Worm (Caenorhabditis elegans): ENCODE measurements around the gene C04A11.1.

C04A11.1 gene

ce11 chrX:13653573-13653972, 6.7 kb upstream of the C04A11.1 start (continued):
- TF ChIP-seq skn-1 (tag; optimal IDR thresholded peaks at IDR 0.05) (no peak), hlh-30 (tag; optimal IDR thresholded peaks at IDR 0.05; ENCODE audit: insufficient read depth) (peak; percentile 4)

- TF ChIP-seq lin-1 (GFP tag; IDR thresholded peaks at IDR 0.05), result no peak
- TF ChIP-seq ama-1 (optimal IDR thresholded peaks at IDR 0.05), result no peak
- TF ChIP-seq unc-62 (GFP tag; optimal IDR thresholded peaks at IDR 0.05 in 1 of 2), result peak in 1 of 2 experiments; percentile 55
- TF ChIP-seq unc-62 (tag; optimal IDR thresholded peaks at IDR 0.05), result no peak
Observed at ce11 chrX:13654276-13654675, 6.0 kb upstream of the C04A11.1 start.

- TF ChIP-seq F26F4.8 (GFP tag; conservative IDR thresholded peaks at IDR 0.05), result 0 out of 2 replicates have a peak, but pooled peaks have one; percentile 38
- peak; percentile 22 for TF ChIP-seq dve-1 (tag; optimal IDR thresholded peaks at IDR 0.05; ENCODE audit: insufficient read depth)
- peak; percentile 10 for TF ChIP-seq hlh-30 (tag; optimal IDR thresholded peaks at IDR 0.05; ENCODE audit: insufficient read depth)
- peak; percentile 14; the same call in 1 of the 2 replicates for TF ChIP-seq hmg-1.1 (GFP tag; IDR thresholded peaks at IDR 0.05)
- TF ChIP-seq ctbp-1 (GFP tag; IDR thresholded peaks at IDR 0.05), result no peak
- TF ChIP-seq lin-38 (GFP tag; IDR thresholded peaks at IDR 0.05), result peak; percentile 61
- peak; percentile 11 for TF ChIP-seq hlh-11 (tag; optimal IDR thresholded peaks at IDR 0.05)
- TF ChIP-seq daf-16 (GFP tag; optimal IDR thresholded peaks at IDR 0.05), result peak in 1 of 2 experiments; percentile 10
- TF ChIP-seq daf-16 (tag; optimal IDR thresholded peaks at IDR 0.05), result no peak
- no peak for TF ChIP-seq rbr-2 (tag; optimal IDR thresholded peaks at IDR 0.05)
- TF ChIP-seq lin-13 (GFP tag; optimal IDR thresholded peaks at IDR 0.05), result peak; percentile 20
- TF ChIP-seq Y48G9A.11 (GFP tag; IDR thresholded peaks at IDR 0.05), result peak; percentile 52; the same call in 1 of the 2 replicates
- no peak for TF ChIP-seq dpl-1 (GFP tag; optimal IDR thresholded peaks at IDR 0.05)
- TF ChIP-seq vab-7 (GFP tag; IDR thresholded peaks at IDR 0.05), result peak; percentile 23; the same call in 1 of the 2 replicates
- no peak for TF ChIP-seq T26A8.4 (GFP tag; IDR thresholded peaks at IDR 0.05)
- TF ChIP-seq arid-1 (GFP tag; conservative IDR thresholded peaks at IDR 0.05), result peak; percentile 51; the same call in 1 of the 2 replicates
- peak; percentile 34; the same call in 1 of the 2 replicates for TF ChIP-seq dmd-6 (GFP tag; IDR thresholded peaks at IDR 0.05)
Observed at ce11 chrX:13655769-13656168, 4.5 kb upstream of the C04A11.1 start.

ce11 chrX:13663641-13664633, 3.6 kb downstream of the C04A11.1 start, which contains the start of gene C04A11.5:
TSS of gene C04A11.5 (plus strand) at chrX:13664583.
- TF ChIP-seq mep-1 (tag; optimal IDR thresholded peaks at IDR 0.05) (no peak), F49E8.2 (tag; optimal IDR thresholded peaks at IDR 0.05; ENCODE audit: borderline replicate concordance) (no peak), mxl-3 (GFP tag; optimal IDR thresholded peaks at IDR 0.05) (peak; percentile 21), arid-1 (GFP tag; conservative IDR thresholded peaks at IDR 0.05) (no peak), mdl-1 (tag; optimal IDR thresholded peaks at IDR 0.05) (peak in 1 of 2 experiments; percentile 14), mxl-2 (GFP tag; conservative IDR thresholded peaks at IDR 0.05) (no peak), F37D6.2 (tag; optimal IDR thresholded peaks at IDR 0.05) (no peak), zip-11 (GFP tag; IDR thresholded peaks at IDR 0.05) (no peak), duxl-1 (tag; optimal IDR thresholded peaks at IDR 0.05; ENCODE audit: poor library complexity) (no peak), hlh-11 (tag; optimal IDR thresholded peaks at IDR 0.05) (peak; percentile 22), dmd-8 (GFP tag; IDR thresholded peaks at IDR 0.05) (no peak), lin-29 (GFP tag; IDR thresholded peaks at IDR 0.05) (no peak), madf-5 (GFP tag; IDR thresholded peaks at IDR 0.05) (no peak), madf-9 (GFP tag; conservative IDR thresholded peaks at IDR 0.05) (no peak), Y75B8A.6 (GFP tag; IDR thresholded peaks at IDR 0.05) (no peak), unc-130 (GFP tag; optimal IDR thresholded peaks at IDR 0.05) (no peak), unc-62 (GFP tag; optimal IDR thresholded peaks at IDR 0.05 in 1 of 2) (peak in 1 of 2 experiments; percentile 30), unc-62 (tag; optimal IDR thresholded peaks at IDR 0.05) (no peak), hlh-30 (tag; optimal IDR thresholded peaks at IDR 0.05; ENCODE audit: insufficient read depth) (peak; percentile 45), rbr-2 (tag; optimal IDR thresholded peaks at IDR 0.05) (no peak), egl-43 (GFP tag; IDR thresholded peaks at IDR 0.05) (no peak), nhr-237 (tag; optimal IDR thresholded peaks at IDR 0.05) (no peak), ceh-82 (tag; optimal IDR thresholded peaks at IDR 0.05) (no peak), cey-2 (tag; optimal IDR thresholded peaks at IDR 0.05; ENCODE audit: borderline replicate concordance, insufficient read depth) (no peak), spr-3 (GFP tag; optimal IDR thresholded peaks at IDR 0.05) (no peak), nhr-28 (tag; optimal IDR thresholded peaks at IDR 0.05) (peak; percentile 60), dve-1 (tag; optimal IDR thresholded peaks at IDR 0.05; ENCODE audit: insufficient read depth) (no peak)

Measured in whole organism, L4 larva.